Fruit fly (Drosophila melanogaster): Measurements from ENCODE around the gene CG34136.

DNA sequence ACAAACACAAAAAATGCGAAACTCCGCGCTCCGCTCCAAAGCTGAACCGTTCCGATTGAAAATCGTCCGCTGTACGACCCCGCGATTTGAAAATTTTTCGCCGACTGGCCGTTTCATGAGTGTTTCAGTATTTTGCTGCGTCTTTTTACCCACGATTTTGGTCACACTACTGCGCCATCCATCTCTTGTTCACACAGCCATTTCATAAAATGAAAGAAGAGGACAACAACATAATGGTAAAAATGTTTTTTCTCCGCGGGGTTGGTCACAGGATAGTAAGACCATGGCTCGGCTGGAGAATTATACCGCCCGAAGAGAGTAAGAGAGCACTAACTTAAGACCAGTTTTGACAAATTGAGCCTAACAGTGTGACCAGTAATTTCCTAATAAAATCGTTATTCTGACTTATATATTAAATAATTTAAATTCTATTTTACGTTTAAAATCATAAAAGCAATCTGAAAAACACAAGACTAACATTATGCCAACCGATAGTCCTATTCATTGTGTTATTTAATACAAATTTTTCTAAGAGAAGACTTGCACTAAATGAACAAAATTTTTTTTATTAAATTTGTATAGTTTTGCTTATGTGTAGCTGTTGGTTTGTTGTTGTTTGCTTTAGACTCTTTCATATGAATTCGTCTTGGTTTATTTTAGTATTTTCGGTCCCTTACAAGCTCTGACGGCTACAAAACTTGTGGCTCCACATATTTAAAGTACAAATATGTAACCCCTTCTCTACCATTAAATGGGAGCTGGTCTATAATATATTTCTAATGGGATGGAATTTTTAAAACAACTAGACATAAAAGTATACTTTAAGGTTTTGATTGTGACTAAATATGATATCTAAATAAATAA is 44.6 kb upstream of the CG34136 start, which contains the start of gene CG42238:
- no peak for TF ChIP-seq pad (GFP tag; optimal IDR thresholded peaks at IDR 0.05)
- TF ChIP-seq CG1620 (GFP tag; optimal IDR thresholded peaks at IDR 0.05), result peak; percentile 42
- peak; percentile 63 for TF ChIP-seq tj (GFP tag; optimal IDR thresholded peaks at IDR 0.05)
- no peak for TF ChIP-seq CG7045 (GFP tag; optimal IDR thresholded peaks at IDR 0.05)
- no peak for TF ChIP-seq Hr96 (GFP tag; optimal IDR thresholded peaks at IDR 0.05)
- no peak for TF ChIP-seq ovo (GFP tag; optimal IDR thresholded peaks at IDR 0.05)
- no peak for TF ChIP-seq CG7101 (tag; optimal IDR thresholded peaks at IDR 0.05)
- no peak for TF ChIP-seq CG12768 (GFP tag; optimal IDR thresholded peaks at IDR 0.05)

All from whole organism, adult.